Worm (Caenorhabditis elegans) whole organism, late embryonic: ENCODE results near the gene Y53F4B.62.
"Not testable (repeated sequence)": the region's sequence is repeated elsewhere in the genome, so short reads cannot be mapped to it uniquely, and the experiment has no call there.

ENCODE experiments used
- F13H6.1 ChIP-seq: sonication (generic microtip); optimal IDR thresholded peaks from 2 replicates; lab custom pipeline; 2016; ENCODE audit warnings: missing genetic modification characterization, missing compliant biosample characterization
- K09A11.1 ChIP-seq: sonication (generic microtip); optimal IDR thresholded peaks from 2 replicates; lab custom pipeline; 2017; ENCODE audit warnings: antibody characterized with exemption, mild to moderate bottlenecking, missing genetic modification characterization, missing compliant biosample characterization; ENCODE audit not compliant: insufficient read depth
- T23F11.4 ChIP-seq: fragments of 200-800 bp; sonication (Bioruptor generic); optimal IDR thresholded peaks from 2 replicates; lab custom pipeline; 2018; ENCODE audit warnings: mild to moderate bottlenecking, missing genetic modification characterization, missing compliant biosample characterization
- Y22D7AL.16 ChIP-seq: sonication (generic microtip); optimal IDR thresholded peaks from 2 replicates; lab custom pipeline; 2016; ENCODE audit warnings: missing genetic modification characterization, missing compliant biosample characterization
- ahr-1 ChIP-seq: sonication (generic microtip); optimal IDR thresholded peaks from 2 replicates; lab custom pipeline; 2016; ENCODE audit warnings: missing genetic modification characterization, missing compliant biosample characterization
- ama-1 ChIP-seq: fragments of 150-350 bp; optimal IDR thresholded peaks from 2 replicates; lab custom pipeline; 2014
- ceh-14 ChIP-seq: sonication (generic microtip); optimal IDR thresholded peaks from 2 replicates; lab custom pipeline; 2016; ENCODE audit warnings: missing genotype, missing genetic modification characterization, missing compliant biosample characterization
- ceh-18 ChIP-seq: sonication (generic microtip); optimal IDR thresholded peaks from 2 replicates; lab custom pipeline; 2016; ENCODE audit warnings: missing genetic modification characterization, missing compliant biosample characterization
- ceh-24 ChIP-seq: sonication (generic microtip); optimal IDR thresholded peaks from 2 replicates; lab custom pipeline; 2016; ENCODE audit warnings: mild to moderate bottlenecking, missing genetic modification characterization, missing compliant biosample characterization
- ceh-45 ChIP-seq: fragments of 200-800 bp; sonication (Bioruptor generic); IDR thresholded peaks from 2 replicates; pipeline ENCODE4 v1.3.6; 2022; ENCODE audit warnings: missing genetic modification reagents, missing genetic modification characterization, missing compliant biosample characterization
- ceh-48 ChIP-seq: sonication (generic microtip); optimal IDR thresholded peaks from 2 replicates; lab custom pipeline; 2016; ENCODE audit warnings: missing genetic modification characterization, inconsistent platforms, missing compliant biosample characterization
- ceh-9 ChIP-seq: sonication (generic microtip); optimal IDR thresholded peaks from 2 replicates; lab custom pipeline; 2016; ENCODE audit warnings: mild to moderate bottlenecking, missing genetic modification characterization, inconsistent platforms, missing compliant biosample characterization
- dmd-4 ChIP-seq: sonication (generic microtip); optimal IDR thresholded peaks from 2 replicates; lab custom pipeline; 2016; ENCODE audit warnings: borderline replicate concordance, missing genetic modification characterization, missing compliant biosample characterization
- dve-1 ChIP-seq: sonication (generic microtip); optimal IDR thresholded peaks from 2 replicates; lab custom pipeline; 2017; ENCODE audit warnings: antibody characterized with exemption, mild to moderate bottlenecking, missing genetic modification characterization, missing compliant biosample characterization
- elt-2 ChIP-seq: sonication (generic microtip); optimal IDR thresholded peaks from 2 replicates; lab custom pipeline; 2016; ENCODE audit warnings: missing genetic modification reagents, missing genetic modification characterization, missing compliant biosample characterization
- eyg-1 ChIP-seq: sonication (generic microtip); optimal IDR thresholded peaks from 2 replicates; lab custom pipeline; 2016; ENCODE audit warnings: missing genotype, missing genetic modification characterization, missing compliant biosample characterization
- fax-1 ChIP-seq: sonication (generic microtip); optimal IDR thresholded peaks from 2 replicates; lab custom pipeline; 2016; ENCODE audit warnings: missing genotype, missing genetic modification characterization, missing compliant biosample characterization
- hlh-30 ChIP-seq: sonication (generic microtip); optimal IDR thresholded peaks from 2 replicates; lab custom pipeline; 2017; ENCODE audit warnings: antibody characterized with exemption, missing genetic modification characterization, missing compliant biosample characterization; ENCODE audit not compliant: insufficient read depth
- lim-6 ChIP-seq: sonication (generic microtip); optimal IDR thresholded peaks from 2 replicates; lab custom pipeline; 2016; ENCODE audit warnings: missing genetic modification characterization, missing compliant biosample characterization
- lin-11 ChIP-seq: fragments of 200-800 bp; sonication (Bioruptor generic); optimal IDR thresholded peaks from 2 replicates; lab custom pipeline; 2018; ENCODE audit warnings: mild to moderate bottlenecking, missing genetic modification characterization, missing compliant biosample characterization
- nfya-1 ChIP-seq: sonication (generic microtip); optimal IDR thresholded peaks from 2 replicates; lab custom pipeline; 2017; ENCODE audit warnings: missing genetic modification characterization, mild to moderate bottlenecking, missing compliant biosample characterization, antibody characterized with exemption, moderate library complexity
- nhr-232 ChIP-seq: sonication (generic microtip); optimal IDR thresholded peaks from 2 replicates; lab custom pipeline; 2016; ENCODE audit warnings: missing genetic modification characterization, missing compliant biosample characterization
- npax-4 ChIP-seq: sonication (generic microtip); optimal IDR thresholded peaks from 2 replicates; lab custom pipeline; 2016; ENCODE audit warnings: missing genetic modification characterization, missing compliant biosample characterization
- odd-2 ChIP-seq: sonication (generic microtip); optimal IDR thresholded peaks from 2 replicates; lab custom pipeline; 2017; ENCODE audit warnings: antibody characterized with exemption, mild to moderate bottlenecking, missing genetic modification characterization, missing compliant biosample characterization
- pax-1 ChIP-seq: fragments of 150-350 bp; optimal IDR thresholded peaks from 2 replicates; lab custom pipeline; 2014; ENCODE audit warnings: missing biosample characterization, missing genetic modification characterization
- pha-2 ChIP-seq: sonication (generic microtip); optimal IDR thresholded peaks from 2 replicates; lab custom pipeline; 2017; ENCODE audit warnings: mild to moderate bottlenecking, missing genetic modification characterization, missing compliant biosample characterization
- ref-2 ChIP-seq: sonication (generic microtip); optimal IDR thresholded peaks from 2 replicates; lab custom pipeline; 2016; ENCODE audit warnings: missing genetic modification characterization, missing compliant biosample characterization
- rnt-1 ChIP-seq: sonication (generic microtip); optimal IDR thresholded peaks from 2 replicates; lab custom pipeline; 2016; ENCODE audit warnings: missing genetic modification characterization, missing compliant biosample characterization
- sox-2 ChIP-seq: fragments of 200-800 bp; sonication (Bioruptor generic); IDR thresholded peaks from 2 replicates; pipeline ENCODE4 v1.3.6; 2022; ENCODE audit warnings: missing genetic modification reagents, missing genetic modification characterization, missing compliant biosample characterization
- sox-4 ChIP-seq: sonication (generic microtip); optimal IDR thresholded peaks from 2 replicates; lab custom pipeline; 2017; ENCODE audit warnings: mild to moderate bottlenecking, missing genetic modification characterization, inconsistent platforms, missing compliant biosample characterization
- tbx-2 ChIP-seq: sonication (generic microtip); optimal IDR thresholded peaks from 2 replicates; lab custom pipeline; 2016; ENCODE audit warnings: missing genetic modification characterization, missing compliant biosample characterization
- tbx-7 ChIP-seq: sonication (generic microtip); optimal IDR thresholded peaks from 2 replicates; lab custom pipeline; 2016; ENCODE audit warnings: missing genotype, missing genetic modification characterization, missing compliant biosample characterization
- unc-42 ChIP-seq: sonication (generic microtip); optimal IDR thresholded peaks from 2 replicates; lab custom pipeline; 2016; ENCODE audit warnings: missing genotype, missing genetic modification characterization, missing compliant biosample characterization
- unc-55 ChIP-seq: sonication (generic microtip); optimal IDR thresholded peaks from 2 replicates; lab custom pipeline; 2017; ENCODE audit warnings: missing biosample characterization, missing genetic modification reagents, missing genetic modification characterization
- zip-5 ChIP-seq: sonication (generic microtip); optimal IDR thresholded peaks from 2 replicates; lab custom pipeline; 2016; ENCODE audit warnings: missing genetic modification characterization, missing compliant biosample characterization
- ztf-16 ChIP-seq: sonication (generic microtip); optimal IDR thresholded peaks from 2 replicates; lab custom pipeline; 2017; ENCODE audit warnings: missing genetic modification characterization, missing compliant biosample characterization

Y53F4B.62 gene

ce11 chrII:15143729-15144128, 13.3 kb upstream of the Y53F4B.62 start:
- TF ChIP-seq ceh-14 (tag; lab: Kevin White, UChicago) (no peak), elt-2 (tag; lab: Kevin White, UChicago) (no peak), ceh-48 (no peak), lin-11 (tag; lab: Kevin White, UChicago) (no peak), F13H6.1 (tag; lab: Kevin White, UChicago) (no peak), fax-1 (tag; lab: Kevin White, UChicago) (no peak), eyg-1 (tag; lab: Kevin White, UChicago) (no peak), rnt-1 (tag; lab: Kevin White, UChicago) (no peak)

ce11 chrII:15140881-15141280, 10.5 kb upstream of the Y53F4B.62 start, which contains the start of gene Y53F4B.26:
Gene Y53F4B.26, minus strand, starts transcription at chrII:15140981.
- not testable (repeated sequence) for TF ChIP-seq ztf-16 (tag; lab: Kevin White, UChicago); ama-1 (lab: Kevin White, UChicago); ceh-24 (tag; lab: Kevin White, UChicago)

DNA sequence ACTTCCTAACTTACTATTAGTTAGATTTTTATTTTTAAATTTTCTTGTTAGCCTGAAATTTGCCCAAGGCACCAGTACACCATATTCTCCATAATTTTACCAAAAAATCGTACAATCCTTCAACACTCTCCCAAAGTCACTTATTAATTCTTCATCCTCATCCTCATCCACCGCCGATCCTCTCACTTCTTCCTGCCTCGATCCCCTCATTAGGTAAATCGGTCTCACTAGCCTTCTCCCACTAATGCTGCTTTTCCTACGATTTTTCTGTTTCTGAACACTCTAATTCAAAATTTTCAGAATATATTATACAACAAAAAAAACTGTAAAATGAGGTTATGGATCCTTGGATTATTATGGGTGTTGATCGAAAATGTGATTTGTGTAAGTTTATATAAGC, 5.5 kb upstream of the Y53F4B.62 start, which contains the start of gene Y53F4B.25:
TSS of gene Y53F4B.25 (plus strand) at position 301 of the 400 bp plus-strand sequence.
- TF ChIP-seq hlh-30: no peak
- TF ChIP-seq sox-2 (GFP tag; lab: Robert Waterston, UW): no peak
- TF ChIP-seq pax-1 (tag; lab: Kevin White, UChicago): no peak
- no peak for TF ChIP-seq T23F11.4
- no peak for TF ChIP-seq nhr-232 (tag; lab: Kevin White, UChicago)
- TF ChIP-seq unc-55 (GFP tag; lab: Kevin White, UChicago): no peak
- TF ChIP-seq fax-1 (tag; lab: Kevin White, UChicago): no peak
- no peak for TF ChIP-seq ahr-1 (tag; lab: Kevin White, UChicago)
- TF ChIP-seq lin-11 (tag; lab: Kevin White, UChicago): no peak
- TF ChIP-seq elt-2 (tag; lab: Kevin White, UChicago): no peak
- TF ChIP-seq ref-2 (tag; lab: Kevin White, UChicago): no peak
- no peak for TF ChIP-seq tbx-7 (tag; lab: Kevin White, UChicago)
- no peak for TF ChIP-seq rnt-1 (tag; lab: Kevin White, UChicago)
- no peak for TF ChIP-seq ceh-9 (tag; lab: Kevin White, UChicago)
- no peak for TF ChIP-seq ceh-18
- no peak for TF ChIP-seq lim-6

DNA sequence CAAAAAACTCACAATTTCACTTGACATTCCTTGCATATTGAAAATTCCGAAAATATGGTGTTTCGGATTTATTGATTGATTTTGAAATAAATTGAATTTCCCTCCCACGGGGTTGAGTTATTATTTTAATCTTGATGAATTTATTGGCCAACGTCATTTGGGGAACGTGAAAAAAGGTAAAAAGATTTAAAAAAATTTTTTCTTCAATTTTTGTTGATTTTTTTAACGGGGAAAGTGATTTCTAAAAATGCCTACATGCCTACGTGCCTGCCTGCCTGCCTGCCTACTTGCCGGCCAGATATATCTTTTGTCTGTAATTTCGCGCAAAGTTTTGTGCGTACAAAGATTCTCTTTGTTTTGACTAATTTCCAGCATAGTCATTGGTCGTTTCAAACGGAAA, 3.9 kb upstream of the Y53F4B.62 start, which contains the start of gene Y53F4B.24:
TSS of gene Y53F4B.24 (minus strand) at position 101 of the 400 bp plus-strand sequence.
- TF ChIP-seq dve-1 (tag; lab: Kevin White, UChicago) (no peak), odd-2 (tag; lab: Kevin White, UChicago) (no peak), pax-1 (tag; lab: Kevin White, UChicago) (no peak), unc-42 (tag; lab: Kevin White, UChicago) (no peak), Y22D7AL.16 (tag; lab: Kevin White, UChicago) (no peak), sox-2 (GFP tag; lab: Robert Waterston, UW) (no peak), T23F11.4 (no peak), fax-1 (tag; lab: Kevin White, UChicago) (no peak), sox-4 (tag; lab: Kevin White, UChicago) (no peak), dmd-4 (tag; lab: Kevin White, UChicago) (no peak), ceh-48 (no peak), tbx-2 (tag; lab: Kevin White, UChicago) (no peak), K09A11.1 (tag; lab: Kevin White, UChicago) (no peak), ref-2 (tag; lab: Kevin White, UChicago) (no peak), hlh-30 (no peak), pha-2 (no peak), zip-5 (no peak), ceh-45 (GFP tag; lab: Robert Waterston, UW) (no peak), nfya-1 (tag; lab: Kevin White, UChicago) (no peak), npax-4 (tag; lab: Kevin White, UChicago) (no peak)
